Worm (Caenorhabditis elegans) whole organism, L1 larva: ENCODE measurements around the gene ltah-1.2.
"Not testable (repeated sequence)": the region's sequence is repeated elsewhere in the genome, so short reads cannot be mapped to it uniquely, and the experiment has no call there.

Source experiments
- F16B12.6 ChIP-seq: fragments of 150-350 bp; optimal IDR thresholded peaks from 2 replicates; lab custom pipeline; 2014; ENCODE audit warnings: missing biosample characterization, missing genetic modification characterization
- Y116A8C.19 ChIP-seq: sonication (generic microtip); optimal IDR thresholded peaks from 2 replicates; lab custom pipeline; 2016; ENCODE audit warnings: missing compliant biosample characterization, missing genetic modification characterization, borderline replicate concordance
- aha-1 ChIP-seq: fragments of 150-350 bp; optimal IDR thresholded peaks from 2 replicates; lab custom pipeline; 2014; ENCODE audit warnings: missing biosample characterization, missing genetic modification characterization
- alr-1 ChIP-seq: fragments of 200-800 bp; sonication (Bioruptor generic); optimal IDR thresholded peaks from 2 replicates; lab custom pipeline; 2018; ENCODE audit warnings: borderline replicate concordance, mild to moderate bottlenecking, missing genetic modification characterization, missing compliant biosample characterization
- ama-1 ChIP-seq: fragments of 150-350 bp; optimal IDR thresholded peaks from 2 replicates; lab custom pipeline; 2014
- ceh-82 ChIP-seq, 3 experiments: fragments of 150-350 bp in 1 of 3; sonication (generic microtip) in 2 of 3; optimal IDR thresholded peaks; 2 replicates each; lab custom pipeline; 2014 to 2017; ENCODE audit warnings: missing biosample characterization in 3 of 3, missing genetic modification characterization in 3 of 3
- ceh-90 ChIP-seq: sonication (generic microtip); optimal IDR thresholded peaks from 2 replicates; lab custom pipeline; 2016; ENCODE audit warnings: missing genetic modification characterization, missing compliant biosample characterization
- efl-1 ChIP-seq, 4 experiments: fragments of 150-350 bp; optimal IDR thresholded peaks in 3 of 4; peaks in 1 of 4; 1 replicate in 1 of 4; 2 replicates in 3 of 4; lab custom pipeline; 2014; ENCODE audit warnings: missing biosample characterization in 2 of 4, missing genetic modification characterization in 2 of 4, missing genetic modification reagents in 2 of 4
- efl-3 ChIP-seq: fragments of 200-800 bp; sonication (Bioruptor generic); optimal IDR thresholded peaks from 2 replicates; lab custom pipeline; 2018; ENCODE audit warnings: mild to moderate bottlenecking, missing genetic modification characterization, missing compliant biosample characterization
- fkh-8 ChIP-seq: sonication (generic microtip); optimal IDR thresholded peaks from 2 replicates; lab custom pipeline; 2016; ENCODE audit warnings: mild to moderate bottlenecking, missing genetic modification characterization, missing compliant biosample characterization
- hlh-17 ChIP-seq: fragments of 200-800 bp; sonication (Bioruptor generic); optimal IDR thresholded peaks from 2 replicates; lab custom pipeline; 2018; ENCODE audit warnings: missing genetic modification characterization, mild to moderate bottlenecking, missing compliant biosample characterization, moderate library complexity, borderline replicate concordance
- hlh-4 ChIP-seq: sonication (generic microtip); optimal IDR thresholded peaks from 2 replicates; lab custom pipeline; 2016; ENCODE audit warnings: mild to moderate bottlenecking, missing genetic modification characterization, missing compliant biosample characterization
- hpl-2 ChIP-seq: fragments of 150-350 bp; optimal IDR thresholded peaks from 2 replicates; lab custom pipeline; 2014; ENCODE audit warnings: missing biosample characterization, missing genetic modification reagents, missing genetic modification characterization
- irx-1 ChIP-seq: sonication (generic microtip); optimal IDR thresholded peaks from 2 replicates; lab custom pipeline; 2016; ENCODE audit warnings: missing genetic modification characterization, missing compliant biosample characterization
- isw-1 ChIP-seq: fragments of 200-800 bp; sonication (Bioruptor generic); IDR thresholded peaks from 2 replicates; pipeline ENCODE4 v1.3.6; 2022; ENCODE audit warnings: missing genetic modification characterization, missing compliant biosample characterization
- lin-35 ChIP-seq, 2 experiments: fragments of 150-350 bp; optimal IDR thresholded peaks; 2 replicates each; lab custom pipeline; 2014; ENCODE audit warnings: missing biosample characterization in 2 of 2, missing genetic modification characterization in 2 of 2, missing genetic modification reagents in 2 of 2
- lin-39 ChIP-seq: fragments of 150-350 bp; optimal IDR thresholded peaks from 2 replicates; lab custom pipeline; 2014; ENCODE audit warnings: missing biosample characterization, missing genetic modification reagents, missing genetic modification characterization
- lir-3 ChIP-seq: sonication (generic microtip); optimal IDR thresholded peaks from 2 replicates; lab custom pipeline; 2016; ENCODE audit warnings: mild to moderate bottlenecking, missing genetic modification characterization, moderate library complexity, missing compliant biosample characterization; ENCODE audit not compliant: poor library complexity
- lsy-2 ChIP-seq, 2 experiments: fragments of 150-350 bp; optimal IDR thresholded peaks; 2 replicates each; lab custom pipeline; 2014; ENCODE audit warnings: missing biosample characterization in 2 of 2, missing genetic modification characterization in 2 of 2
- mdl-1 ChIP-seq, 2 experiments: fragments of 150-350 bp; optimal IDR thresholded peaks; 2 replicates each; lab custom pipeline; 2014 to 2017; ENCODE audit warnings: missing biosample characterization in 2 of 2, missing genetic modification characterization in 2 of 2, inconsistent platforms in 1 of 2
- mef-2 ChIP-seq: fragments of 150-350 bp; optimal IDR thresholded peaks from 2 replicates; lab custom pipeline; 2014; ENCODE audit warnings: missing biosample characterization, missing genetic modification characterization
- mep-1 ChIP-seq: fragments of 150-350 bp; optimal IDR thresholded peaks from 2 replicates; lab custom pipeline; 2014; ENCODE audit warnings: missing biosample characterization, missing genetic modification characterization
- nhr-12 ChIP-seq: sonication (generic microtip); optimal IDR thresholded peaks from 2 replicates; lab custom pipeline; 2017; ENCODE audit warnings: missing biosample characterization, missing genetic modification characterization
- nhr-237 ChIP-seq: fragments of 150-350 bp; optimal IDR thresholded peaks from 2 replicates; lab custom pipeline; 2014; ENCODE audit warnings: missing biosample characterization, missing genetic modification characterization
- nhr-28 ChIP-seq: fragments of 150-350 bp; optimal IDR thresholded peaks from 2 replicates; lab custom pipeline; 2014; ENCODE audit warnings: missing biosample characterization, missing genetic modification characterization
- nhr-47 ChIP-seq: sonication (generic microtip); optimal IDR thresholded peaks from 2 replicates; lab custom pipeline; 2016; ENCODE audit warnings: mild to moderate bottlenecking, missing genetic modification characterization, moderate library complexity, missing compliant biosample characterization
- nhr-71 ChIP-seq: sonication (generic microtip); optimal IDR thresholded peaks from 2 replicates; lab custom pipeline; 2016; ENCODE audit warnings: mild to moderate bottlenecking, missing genetic modification characterization, moderate library complexity, missing compliant biosample characterization
- nhr-77 ChIP-seq: fragments of 150-350 bp; optimal IDR thresholded peaks from 2 replicates; lab custom pipeline; 2014; ENCODE audit warnings: missing biosample characterization, missing genetic modification characterization
- nhr-85 ChIP-seq: sonication (generic microtip); peaks from one replicate; lab custom pipeline; 2016; ENCODE audit warnings: missing genetic modification characterization, inconsistent platforms, missing compliant biosample characterization
- pag-3 ChIP-seq: sonication (generic microtip); optimal IDR thresholded peaks from 2 replicates; lab custom pipeline; 2017; ENCODE audit warnings: missing genetic modification characterization, mild to moderate bottlenecking, missing compliant biosample characterization, antibody characterized with exemption, borderline replicate concordance; ENCODE audit not compliant: insufficient read depth
- pax-3 ChIP-seq: fragments of 200-800 bp; sonication (Bioruptor generic); optimal IDR thresholded peaks from 2 replicates; lab custom pipeline; 2018; ENCODE audit warnings: mild to moderate bottlenecking, missing genetic modification characterization, moderate library complexity, missing compliant biosample characterization
- pqm-1 ChIP-seq: sonication (generic microtip); optimal IDR thresholded peaks from 3 replicates; lab custom pipeline; 2017; ENCODE audit warnings: missing biosample characterization, missing genetic modification characterization
- rnt-1 ChIP-seq: sonication (generic microtip); optimal IDR thresholded peaks from 2 replicates; lab custom pipeline; 2016; ENCODE audit warnings: mild to moderate bottlenecking, missing genetic modification characterization, moderate library complexity, missing compliant biosample characterization
- skn-1 ChIP-seq: fragments of 150-350 bp; optimal IDR thresholded peaks from 2 replicates; lab custom pipeline; 2014; ENCODE audit warnings: missing biosample characterization, missing genetic modification characterization
- snpc-4 ChIP-seq: fragments of 150-350 bp; optimal IDR thresholded peaks from 2 replicates; lab custom pipeline; 2014; ENCODE audit warnings: missing biosample characterization, missing genetic modification characterization
- sox-4 ChIP-seq: sonication (generic microtip); optimal IDR thresholded peaks from 2 replicates; lab custom pipeline; 2016; ENCODE audit warnings: missing genetic modification characterization, missing compliant biosample characterization
- swsn-7 ChIP-seq: sonication (generic microtip); optimal IDR thresholded peaks from 2 replicates; lab custom pipeline; 2016; ENCODE audit warnings: missing genetic modification characterization, missing compliant biosample characterization
- unc-130 ChIP-seq: fragments of 150-350 bp; optimal IDR thresholded peaks from 2 replicates; lab custom pipeline; 2017; ENCODE audit warnings: missing biosample characterization, missing genetic modification characterization, inconsistent platforms
- unc-30 ChIP-seq: sonication (generic microtip); optimal IDR thresholded peaks from 2 replicates; lab custom pipeline; 2017; ENCODE audit warnings: missing biosample characterization, missing genetic modification characterization
- unc-86 ChIP-seq: sonication (generic microtip); optimal IDR thresholded peaks from 2 replicates; lab custom pipeline; 2016; ENCODE audit warnings: missing genetic modification characterization, missing compliant biosample characterization
- xbp-1 ChIP-seq: sonication (generic microtip); optimal IDR thresholded peaks from 2 replicates; lab custom pipeline; 2016; ENCODE audit warnings: missing genetic modification characterization, missing compliant biosample characterization
- zag-1 ChIP-seq: fragments of 150-350 bp; optimal IDR thresholded peaks from 2 replicates; lab custom pipeline; 2014; ENCODE audit warnings: missing biosample characterization, missing genetic modification characterization
- ztf-11 ChIP-seq, 2 experiments: sonication (generic microtip); optimal IDR thresholded peaks; 2 replicates each; lab custom pipeline; 2016 to 2017; ENCODE audit warnings: missing genetic modification characterization in 2 of 2, missing biosample characterization in 1 of 2, missing compliant biosample characterization in 1 of 2
- ztf-4 ChIP-seq: fragments of 150-350 bp; optimal IDR thresholded peaks from 2 replicates; lab custom pipeline; 2014; ENCODE audit warnings: missing biosample characterization, missing genetic modification characterization

ltah-1.2 gene

DNA sequence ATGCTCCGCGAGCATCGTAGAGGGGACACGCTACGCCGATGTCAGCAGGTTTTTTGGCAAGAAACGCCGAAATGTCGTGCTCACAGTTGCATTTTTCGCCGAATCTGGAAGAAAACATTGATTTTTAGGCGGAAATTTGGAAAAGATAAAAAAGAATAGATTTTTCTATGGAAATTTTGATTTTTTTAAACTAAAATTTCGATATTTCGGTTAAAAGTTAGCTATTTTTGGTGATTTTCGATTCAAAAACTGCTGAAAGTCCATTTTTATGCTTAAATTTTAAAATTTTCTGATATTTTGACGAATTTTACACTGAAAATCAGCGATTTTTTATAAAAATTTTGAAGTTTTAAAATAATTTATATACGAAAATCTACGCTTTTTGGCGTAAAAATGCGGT is 15.5 kb downstream of the ltah-1.2 start:
- TF ChIP-seq ztf-11 (tag; optimal IDR thresholded peaks at IDR 0.05; lab: Kevin White, UChicago) = no peak

DNA sequence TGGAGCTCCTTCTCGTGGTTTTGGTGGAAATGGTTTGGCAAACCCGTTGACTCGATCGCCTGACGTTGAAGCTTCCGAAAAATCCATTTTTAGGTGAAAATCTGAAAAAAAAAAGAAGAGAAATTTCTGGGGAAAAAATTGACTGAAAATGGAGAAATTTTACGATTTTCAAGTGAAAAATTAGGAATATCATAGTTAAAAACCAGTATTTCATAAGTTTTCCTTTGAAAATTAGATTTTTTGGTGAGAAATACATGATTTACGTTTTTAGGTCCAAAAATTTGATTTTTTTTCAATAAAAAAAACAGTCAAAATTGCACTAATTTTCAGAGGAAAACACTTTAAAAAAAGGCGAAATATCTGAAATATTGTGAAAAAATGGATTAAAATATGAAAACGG is 19.4 kb downstream of the ltah-1.2 start, which contains the start of gene taf-2:
Gene taf-2 (minus strand): TSS at position 101 of the 400 bp plus-strand sequence.
- TF ChIP-seq sox-4 (tag; lab: Kevin White, UChicago) (no peak), hpl-2 (GFP tag; lab: Kevin White, UChicago) (no peak), F16B12.6 (no peak), nhr-85 (tag; lab: Kevin White, UChicago) (no peak)

DNA sequence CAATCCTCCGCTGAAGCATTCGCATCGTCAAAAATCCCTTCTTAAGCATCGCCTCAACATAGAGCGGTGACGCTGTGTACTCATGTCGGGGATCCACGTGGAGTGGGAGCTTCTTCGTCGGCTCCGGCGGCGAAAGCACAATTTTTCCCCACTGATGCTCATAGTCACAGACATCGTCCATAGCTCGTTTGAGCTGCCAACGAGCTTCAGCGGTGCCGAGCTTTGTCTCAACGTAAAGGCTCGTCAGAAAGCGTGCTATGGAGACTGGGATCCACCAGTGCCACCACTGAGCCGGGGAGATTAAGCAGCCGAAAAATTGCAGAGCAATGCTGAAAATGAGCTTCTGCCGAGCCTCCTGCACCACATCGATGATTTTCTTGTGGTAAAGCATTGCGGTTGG is 22.1 kb downstream of the ltah-1.2 start:
- no peak for TF ChIP-seq lin-39 (tag; lab: Kevin White, UChicago)

DNA sequence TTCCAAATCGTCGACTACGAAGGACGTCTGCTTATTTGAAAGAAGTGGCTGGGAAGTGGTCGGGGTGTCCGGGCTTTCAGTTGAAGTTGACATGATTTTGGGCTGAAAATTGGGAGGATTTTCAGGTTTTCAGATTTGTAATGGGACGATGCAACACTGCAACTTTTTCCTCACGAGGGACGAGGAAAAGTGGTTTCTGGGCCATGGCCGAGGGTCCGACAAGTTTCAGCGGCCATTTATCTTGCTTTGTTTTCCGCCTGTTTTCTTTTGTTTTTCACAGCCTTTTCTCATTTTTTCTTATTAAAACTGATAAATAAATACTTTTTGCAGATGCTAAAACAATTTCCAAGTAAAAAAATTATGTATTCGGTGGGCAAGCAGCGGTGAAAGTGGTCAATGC is 30.1 kb downstream of the ltah-1.2 start, which contains the start of gene blos-7:
Gene blos-7 (minus strand): TSS at position 101 of the 400 bp plus-strand sequence.
- not testable (repeated sequence) for TF ChIP-seq nhr-12; mep-1 (tag; lab: Kevin White, UChicago); swsn-7 (tag; lab: Kevin White, UChicago)
- TF ChIP-seq, all 84 proteins: peak for 0; not testable (repeated sequence) for 84

DNA sequence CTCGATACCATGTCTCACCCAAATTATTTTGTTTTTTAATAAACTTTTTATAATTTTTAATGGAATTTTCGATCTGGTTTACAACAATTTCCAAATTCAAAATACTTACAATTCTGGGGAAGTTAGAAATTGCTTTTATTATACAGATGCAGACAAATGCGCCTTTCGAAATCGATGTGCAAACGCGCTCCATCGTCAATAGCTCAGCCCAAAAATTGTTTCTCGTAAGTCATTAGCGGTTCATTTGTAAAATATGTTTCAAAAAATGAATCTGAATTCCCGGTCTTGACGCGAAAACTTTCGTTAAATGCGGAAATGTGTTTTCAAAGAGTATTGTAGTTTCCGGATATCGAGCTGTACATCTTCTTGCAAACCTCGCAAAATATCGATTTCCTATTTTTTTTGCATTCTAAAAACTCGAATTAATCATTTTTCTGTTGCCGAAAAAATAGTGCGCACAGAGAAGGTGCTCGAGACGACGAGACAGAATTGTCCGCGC is 33.3 kb downstream of the ltah-1.2 start, which contains the start of gene Y37E11B.1:
Gene Y37E11B.1 (plus strand): TSS at position 145 of the 499 bp plus-strand sequence.
- no peak for TF ChIP-seq ceh-82 (tag; optimal IDR thresholded peaks at IDR 0.05; lab: Kevin White, UChicago)
- TF ChIP-seq pag-3 (tag; lab: Kevin White, UChicago) = no peak
- TF ChIP-seq unc-30 (tag; lab: Kevin White, UChicago) = no peak
- TF ChIP-seq nhr-47 (tag; lab: Kevin White, UChicago) = no peak
- TF ChIP-seq swsn-7 (tag; lab: Kevin White, UChicago) = no peak
- TF ChIP-seq pax-3 (tag; lab: Kevin White, UChicago) = no peak
- TF ChIP-seq efl-1 (optimal IDR thresholded peaks at IDR 0.05; lab: Kevin White, UChicago) = peak in 1 of 2 experiments; percentile 53
- peak; percentile 38 to 91 for TF ChIP-seq efl-1 (GFP tag; optimal IDR thresholded peaks at IDR 0.05 in 1 of 2; lab: Kevin White, UChicago)
- peak; percentile 25 for TF ChIP-seq fkh-8
- peak in 1 of 2 experiments; percentile 44 for TF ChIP-seq lsy-2 (tag; optimal IDR thresholded peaks at IDR 0.05; lab: Kevin White, UChicago)
- no peak for TF ChIP-seq aha-1 (tag; lab: Kevin White, UChicago)
- no peak for TF ChIP-seq pqm-1
- no peak for TF ChIP-seq nhr-28
- TF ChIP-seq lin-39 (tag; lab: Kevin White, UChicago) = no peak
- no peak for TF ChIP-seq mef-2 (tag; lab: Kevin White, UChicago)
- no peak for TF ChIP-seq alr-1 (tag; lab: Kevin White, UChicago)
- no peak for TF ChIP-seq zag-1 (tag; lab: Kevin White, UChicago)
- no peak for TF ChIP-seq sox-4 (tag; lab: Kevin White, UChicago)
- peak; percentile 19 for TF ChIP-seq nhr-71 (tag; lab: Kevin White, UChicago)
- TF ChIP-seq efl-3 (GFP tag; lab: Kevin White, UChicago) = no peak
- no peak for TF ChIP-seq rnt-1 (tag; lab: Kevin White, UChicago)
- no peak for TF ChIP-seq ztf-4 (tag; lab: Kevin White, UChicago)
- TF ChIP-seq nhr-77 (tag; lab: Kevin White, UChicago) = no peak
- TF ChIP-seq unc-130 (tag; lab: Kevin White, UChicago) = no peak
- no peak for TF ChIP-seq lir-3 (tag; lab: Kevin White, UChicago)
- no peak for TF ChIP-seq snpc-4
- TF ChIP-seq isw-1 (GFP tag; lab: Robert Waterston, UW) = no peak
- TF ChIP-seq ceh-90 (tag; lab: Kevin White, UChicago) = no peak
- TF ChIP-seq lin-35 (GFP tag; optimal IDR thresholded peaks at IDR 0.05; lab: Kevin White, UChicago) = peak in 1 of 2 experiments; percentile 16
- TF ChIP-seq xbp-1 (tag; lab: Kevin White, UChicago) = no peak
- no peak for TF ChIP-seq Y116A8C.19
- no peak for TF ChIP-seq nhr-237 (tag; lab: Kevin White, UChicago)
- no peak for TF ChIP-seq hlh-4
- TF ChIP-seq hlh-17 = no peak
- no peak for TF ChIP-seq irx-1 (tag; lab: Kevin White, UChicago)
- TF ChIP-seq mep-1 (tag; lab: Kevin White, UChicago) = no peak
- peak; percentile 4 for TF ChIP-seq skn-1 (tag; lab: Kevin White, UChicago)
- no peak for TF ChIP-seq mdl-1 (tag; optimal IDR thresholded peaks at IDR 0.05; lab: Kevin White, UChicago)
- no peak for TF ChIP-seq ama-1
- TF ChIP-seq unc-86 (tag; lab: Kevin White, UChicago) = no peak
